Fruit fly (Drosophila melanogaster): ENCODE data around the gene ash1.
A peak's percentile ranks its signal among the peaks of the same experiment; 100 is the strongest.

The ash1 gene

DNA sequence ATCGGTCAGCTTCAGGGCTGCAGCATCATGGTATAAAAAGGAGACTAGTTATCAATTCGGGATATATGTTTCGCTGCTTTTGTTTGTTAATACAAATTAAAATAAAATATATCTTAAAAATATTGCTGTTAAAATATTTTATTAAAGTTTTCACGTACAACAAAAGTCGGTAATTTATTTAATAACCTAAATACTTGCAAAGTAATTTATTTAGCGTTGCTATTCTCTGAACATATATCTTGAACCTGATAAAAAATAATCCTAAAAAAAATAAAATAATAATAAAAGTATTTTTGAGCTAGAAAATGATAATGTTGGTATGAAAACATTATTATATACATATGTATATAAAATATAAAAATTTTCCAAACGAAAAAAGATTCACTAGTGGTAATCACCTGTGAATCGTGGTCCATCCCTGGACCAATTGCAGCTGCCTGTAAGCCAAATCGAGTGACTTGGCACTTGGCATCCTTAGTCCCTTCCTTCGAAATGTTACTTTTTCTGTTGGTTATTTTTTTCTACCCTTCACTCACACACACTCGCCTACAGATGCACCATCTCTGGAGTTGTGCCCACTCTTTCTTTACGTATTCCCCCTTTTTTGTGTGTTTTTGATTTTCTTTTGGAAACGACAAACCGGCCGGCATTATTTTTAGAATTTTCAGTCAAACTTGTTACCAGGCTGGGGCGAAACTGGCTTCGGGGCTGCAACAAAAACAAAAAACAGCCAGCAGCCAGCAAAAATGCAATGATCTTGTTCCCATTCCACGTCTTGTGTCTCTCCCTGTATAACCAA is 41.2 kb downstream of the ash1 start (continued):
- TF ChIP-seq CG6163 (GFP tag; IDR thresholded peaks at IDR 0.05) (peak; percentile 49; the same call in 1 of the 3 replicates), CG31627 (GFP tag; optimal IDR thresholded peaks at IDR 0.05) (peak; percentile 3), fd85E (GFP tag; optimal IDR thresholded peaks at IDR 0.05) (no peak), fkh (GFP tag; optimal IDR thresholded peaks at IDR 0.05) (no peak), CG6808 (GFP tag; optimal IDR thresholded peaks at IDR 0.05) (peak; percentile 63), CG1621 (tag; optimal IDR thresholded peaks at IDR 0.05) (peak; percentile 50), Hr38 (GFP tag; optimal IDR thresholded peaks at IDR 0.05) (no peak), lz (GFP tag; optimal IDR thresholded peaks at IDR 0.05) (peak; percentile 28), CG6276 (GFP tag; optimal IDR thresholded peaks at IDR 0.05) (peak; percentile 33), Sox15 (GFP tag; optimal IDR thresholded peaks at IDR 0.05) (peak; percentile 49), CG7368 (GFP tag; optimal IDR thresholded peaks at IDR 0.05) (no peak), eg (GFP tag; IDR thresholded peaks at IDR 0.05) (no peak), CG3032 (tag; optimal IDR thresholded peaks at IDR 0.05) (peak; percentile 88), acj6 (GFP tag; optimal IDR thresholded peaks at IDR 0.05) (peak; percentile 72), dsx (GFP tag; optimal IDR thresholded peaks at IDR 0.05; ENCODE audit: poor library complexity, severe bottlenecking) (no peak), Eip75B (GFP tag; optimal IDR thresholded peaks at IDR 0.05) (peak; percentile 0), CG15336 (GFP tag; IDR thresholded peaks at IDR 0.05) (0 out of 2 replicates have a peak, but pooled peaks have one; percentile 16), achi (GFP tag; optimal IDR thresholded peaks at IDR 0.05) (peak; percentile 66)

DNA sequence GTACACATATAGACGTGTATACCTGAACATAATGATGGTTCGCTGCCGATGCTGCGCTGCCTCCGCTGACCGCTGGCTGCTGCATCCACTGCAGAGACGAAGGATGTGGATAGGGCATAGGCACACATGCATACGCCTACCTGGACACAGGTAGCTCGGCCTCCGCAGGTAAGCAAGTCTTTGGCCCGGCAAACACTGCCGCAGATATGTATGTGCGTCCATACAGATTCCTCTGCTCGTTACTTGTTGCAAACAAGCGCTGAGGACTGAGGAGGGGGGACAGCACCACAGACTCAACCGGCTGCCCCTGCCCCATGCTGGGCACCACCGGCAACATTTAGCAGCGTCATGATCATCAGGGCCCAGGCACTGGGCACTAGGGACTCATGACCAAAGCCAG is 41.8 kb downstream of the ash1 start:
- TF ChIP-seq Ets96B (tag; optimal IDR thresholded peaks at IDR 0.05) (no peak), CG6163 (GFP tag; IDR thresholded peaks at IDR 0.05) (peak; percentile 68), CG6808 (GFP tag; optimal IDR thresholded peaks at IDR 0.05) (peak; percentile 89), Hr4 (GFP tag; optimal IDR thresholded peaks at IDR 0.05) (no peak), dsx (GFP tag; optimal IDR thresholded peaks at IDR 0.05; ENCODE audit: poor library complexity, severe bottlenecking) (peak; percentile 76), esn (GFP tag; optimal IDR thresholded peaks at IDR 0.05) (no peak)

DNA sequence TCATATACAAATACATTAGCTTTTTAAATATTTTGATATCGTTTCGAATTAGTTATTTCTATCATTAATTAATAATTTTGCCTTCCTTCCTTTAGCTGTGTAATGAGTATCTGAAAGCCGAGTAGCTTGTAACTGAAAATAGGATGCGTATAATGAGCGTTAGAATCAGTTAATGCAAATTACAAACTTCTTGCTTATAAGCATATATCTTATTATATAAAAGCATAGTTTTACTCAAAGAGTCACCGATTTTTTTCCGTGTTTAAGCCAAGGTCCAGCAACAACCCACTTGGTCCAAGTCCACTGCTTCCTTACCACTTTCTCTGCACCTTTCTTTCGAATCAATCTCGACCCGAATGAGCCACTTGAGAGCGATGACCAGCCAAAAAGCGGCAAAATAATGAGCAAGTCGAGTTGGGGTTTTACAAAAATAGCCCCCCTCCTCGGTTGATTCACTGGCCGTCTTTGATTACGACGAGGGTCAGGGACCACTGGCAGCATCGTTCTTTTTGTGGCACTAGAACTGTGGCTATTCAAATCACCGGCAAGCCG is 42.6 kb downstream of the ash1 start:
- TF ChIP-seq lz (GFP tag; optimal IDR thresholded peaks at IDR 0.05): no peak
- peak; percentile 39 for TF ChIP-seq cyc (GFP tag; optimal IDR thresholded peaks at IDR 0.05)
- TF ChIP-seq CG6792 (GFP tag; optimal IDR thresholded peaks at IDR 0.05): no peak
- TF ChIP-seq CG11902 (GFP tag; optimal IDR thresholded peaks at IDR 0.05): no peak
- TF ChIP-seq Blimp-1 (GFP tag; optimal IDR thresholded peaks at IDR 0.05): peak; percentile 91
- TF ChIP-seq CG31627 (GFP tag; optimal IDR thresholded peaks at IDR 0.05): peak; percentile 34
- peak; percentile 22 for TF ChIP-seq achi (GFP tag; optimal IDR thresholded peaks at IDR 0.05)
- TF ChIP-seq CG6163 (GFP tag; IDR thresholded peaks at IDR 0.05): no peak
- TF ChIP-seq acj6 (GFP tag; optimal IDR thresholded peaks at IDR 0.05): peak; percentile 14
- peak; percentile 82 for TF ChIP-seq Eip78C (GFP tag)
- no peak for TF ChIP-seq OdsH (GFP tag; optimal IDR thresholded peaks at IDR 0.05)
- no peak for TF ChIP-seq Met (GFP tag; optimal IDR thresholded peaks at IDR 0.05)
- peak; percentile 37 for TF ChIP-seq Hr39 (GFP tag; optimal IDR thresholded peaks at IDR 0.05)
- TF ChIP-seq CG3032 (tag; optimal IDR thresholded peaks at IDR 0.05): no peak
- TF ChIP-seq esn (GFP tag; optimal IDR thresholded peaks at IDR 0.05): peak; percentile 63
- TF ChIP-seq CG8319 (GFP tag; optimal IDR thresholded peaks at IDR 0.05): no peak
- TF ChIP-seq Sox15 (GFP tag; optimal IDR thresholded peaks at IDR 0.05): no peak
- TF ChIP-seq fd59A (GFP tag; optimal IDR thresholded peaks at IDR 0.05): no peak
- TF ChIP-seq pdm3 (GFP tag; optimal IDR thresholded peaks at IDR 0.05): no peak
- TF ChIP-seq topi (GFP tag; optimal IDR thresholded peaks at IDR 0.05): peak; percentile 13
